Worm (Caenorhabditis elegans) whole organism, early embryonic: Measurements from ENCODE around the gene ncx-10.

Source experiments
- ama-1 ChIP-seq: fragments of 150-350 bp; optimal IDR thresholded peaks from 2 replicates; lab custom pipeline; 2014
- ets-7 ChIP-seq: sonication (generic microtip); optimal IDR thresholded peaks from 2 replicates; lab custom pipeline; 2016; ENCODE audit warnings: missing genotype, missing genetic modification characterization, missing compliant biosample characterization
- hmbx-1 ChIP-seq: sonication (generic microtip); optimal IDR thresholded peaks from 2 replicates; lab custom pipeline; 2016; ENCODE audit warnings: mild to moderate bottlenecking, missing genetic modification characterization, missing compliant biosample characterization
- sea-1 ChIP-seq: fragments of 200-800 bp; sonication (Bioruptor generic); conservative IDR thresholded peaks from 2 replicates; pipeline ENCODE4 v1.3.6; 2022; ENCODE audit warnings: missing genetic modification characterization, missing compliant biosample characterization

DNA sequence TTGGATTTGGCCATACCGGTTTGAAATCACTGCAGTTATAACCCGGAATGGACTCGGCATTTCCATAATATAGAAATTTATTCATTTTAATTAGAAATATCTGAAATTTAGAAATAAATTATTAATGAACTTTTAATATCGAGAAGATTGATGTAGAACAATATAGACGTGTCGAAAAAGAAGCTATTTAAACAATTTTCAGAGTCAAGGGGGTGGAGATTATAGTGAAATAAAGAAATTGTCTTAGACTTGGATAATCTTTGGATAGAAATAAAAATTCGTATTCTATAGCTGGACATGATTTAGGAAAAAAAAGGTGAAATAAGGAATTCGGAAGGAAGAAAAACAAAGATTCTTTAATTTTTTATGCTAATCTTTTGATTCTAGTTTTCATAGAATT lies 7.4 kb upstream of the ncx-10 start, which contains the start of gene srt-53:
- TF ChIP-seq ama-1 (lab: Kevin White, UChicago) (no peak), ets-7 (tag; lab: Kevin White, UChicago) (no peak), hmbx-1 (no peak), sea-1 (GFP tag; lab: Robert Waterston, UW) (no peak)
